Worm (Caenorhabditis elegans): ENCODE measurements around the gene ceh-16.

DNA sequence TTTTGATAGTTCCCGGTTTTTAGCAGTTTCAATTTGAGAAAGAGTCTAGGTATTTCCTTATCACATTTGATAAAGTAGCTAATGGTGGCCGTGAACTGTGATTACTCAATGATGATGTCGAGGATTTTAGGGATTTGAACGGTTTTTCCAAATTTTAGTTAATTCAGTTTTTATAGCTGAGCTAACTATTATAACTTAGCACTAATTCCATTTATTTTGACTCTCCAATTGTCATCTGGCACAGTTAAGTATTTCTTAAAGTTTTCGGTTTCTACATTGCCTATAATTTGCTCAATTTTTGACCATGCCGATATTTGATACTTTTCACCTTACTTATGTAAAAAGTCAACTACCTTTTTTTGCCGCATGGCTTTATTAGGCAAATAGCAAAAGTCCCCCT lies 49.2 kb upstream of the ceh-16 start:
- no peak for TF ChIP-seq W03F9.2 (tag; optimal IDR thresholded peaks at IDR 0.05)
- TF ChIP-seq him-1 (tag; optimal IDR thresholded peaks at IDR 0.05) = no peak
- no peak for TF ChIP-seq dao-5 (tag; optimal IDR thresholded peaks at IDR 0.05)
